Worm (Caenorhabditis elegans) whole organism, mixed stage, embryonic: ENCODE results near the gene pqn-65.

ENCODE experiments used
- blmp-1 ChIP-seq: fragments of 150-350 bp; optimal IDR thresholded peaks from 2 replicates; lab custom pipeline; 2014; ENCODE audit warnings: missing biosample characterization, missing genetic modification characterization
- ces-1 ChIP-seq: fragments of 150-350 bp; optimal IDR thresholded peaks from 2 replicates; lab custom pipeline; 2014; ENCODE audit warnings: missing biosample characterization, missing genetic modification reagents, missing genetic modification characterization
- mep-1 ChIP-seq: fragments of 150-350 bp; optimal IDR thresholded peaks from 2 replicates; lab custom pipeline; 2017; ENCODE audit warnings: missing biosample characterization, missing genetic modification reagents, missing genetic modification characterization, inconsistent platforms
- nhr-12 ChIP-seq: fragments of 150-350 bp; optimal IDR thresholded peaks from 2 replicates; lab custom pipeline; 2014; ENCODE audit warnings: missing biosample characterization, missing genetic modification characterization
- sptf-1 ChIP-seq: sonication (generic microtip); optimal IDR thresholded peaks from 2 replicates; lab custom pipeline; 2017; ENCODE audit warnings: mild to moderate bottlenecking, missing genetic modification characterization, moderate library complexity, missing compliant biosample characterization

ce11 chrX:4607300-4607699 is 12.1 kb downstream of the pqn-65 start:
- no peak for TF ChIP-seq nhr-12
- TF ChIP-seq sptf-1, result no peak
- no peak for TF ChIP-seq mep-1 (tag; lab: Kevin White, UChicago)
- no peak for TF ChIP-seq blmp-1 (tag; lab: Kevin White, UChicago)
- TF ChIP-seq ces-1, result no peak
